Worm (Caenorhabditis elegans) whole organism, young adult: ENCODE data around the gene rad-54.L2.

Source experiments
- B0261.1 ChIP-seq: sonication (generic microtip); optimal IDR thresholded peaks from 2 replicates; lab custom pipeline; 2016; ENCODE audit warnings: mild to moderate bottlenecking, missing genetic modification characterization, moderate library complexity, missing compliant biosample characterization
- C06A6.2 ChIP-seq: fragments of 200-800 bp; sonication (Bioruptor generic); conservative IDR thresholded peaks from 2 replicates; pipeline ENCODE4 v1.3.6; 2022; ENCODE audit warnings: missing genetic modification characterization, missing compliant biosample characterization
- C17E4.6 ChIP-seq: fragments of 200-800 bp; sonication (Bioruptor generic); IDR thresholded peaks from 2 replicates; pipeline ENCODE4 v1.3.6; 2022; ENCODE audit warnings: missing genetic modification reagents, missing genetic modification characterization, missing compliant biosample characterization
- F37B4.10 ChIP-seq: fragments of 200-800 bp; sonication (Bioruptor generic); IDR thresholded peaks from 2 replicates; pipeline ENCODE4 v1.3.6; 2022; ENCODE audit warnings: missing genetic modification characterization, missing compliant biosample characterization
- F49E8.2 ChIP-seq: sonication (generic microtip); optimal IDR thresholded peaks from 3 replicates; lab custom pipeline; 2017; ENCODE audit warnings: missing genetic modification characterization, mild to moderate bottlenecking, missing compliant biosample characterization, antibody characterized with exemption, moderate library complexity; ENCODE audit not compliant: insufficient read depth
- K11D2.4 ChIP-seq: fragments of 200-800 bp; sonication (Bioruptor generic); IDR thresholded peaks from 2 replicates; pipeline ENCODE4 v1.3.6; 2022; ENCODE audit warnings: missing genetic modification reagents, missing genetic modification characterization, missing compliant biosample characterization
- K12H6.12 ChIP-seq: fragments of 200-800 bp; sonication (Bioruptor generic); optimal IDR thresholded peaks from 2 replicates; lab custom pipeline; 2018; ENCODE audit warnings: mild to moderate bottlenecking, missing genetic modification characterization, missing compliant biosample characterization
- T07F8.4 ChIP-seq: sonication (generic microtip); optimal IDR thresholded peaks from 2 replicates; lab custom pipeline; 2016; ENCODE audit warnings: mild to moderate bottlenecking, missing genetic modification characterization, moderate library complexity, missing compliant biosample characterization
- T26A5.8 ChIP-seq: sonication (generic microtip); optimal IDR thresholded peaks from 2 replicates; lab custom pipeline; 2016; ENCODE audit warnings: missing genetic modification characterization, missing compliant biosample characterization
- Y53G8AR.9 ChIP-seq: fragments of 200-800 bp; sonication (Bioruptor generic); conservative IDR thresholded peaks from 2 replicates; pipeline ENCODE4 v1.3.6; 2022; ENCODE audit warnings: missing genetic modification reagents, missing genetic modification characterization, missing compliant biosample characterization
- Y95B8A.8 ChIP-seq: fragments of 200-800 bp; sonication (Bioruptor generic); IDR thresholded peaks from 2 replicates; pipeline ENCODE4 v1.3.6; 2022; ENCODE audit warnings: missing genetic modification reagents, missing genetic modification characterization, missing compliant biosample characterization
- ZK185.1 ChIP-seq: sonication (generic microtip); optimal IDR thresholded peaks from 2 replicates; lab custom pipeline; 2016; ENCODE audit warnings: mild to moderate bottlenecking, missing genetic modification characterization, missing compliant biosample characterization; ENCODE audit not compliant: poor library complexity, severe bottlenecking
- athp-1 ChIP-seq: sonication (generic microtip); optimal IDR thresholded peaks from 2 replicates; lab custom pipeline; 2017; ENCODE audit warnings: mild to moderate bottlenecking, missing genetic modification characterization, missing compliant biosample characterization
- attf-5 ChIP-seq: fragments of 200-800 bp; sonication (Bioruptor generic); optimal IDR thresholded peaks from 2 replicates; lab custom pipeline; 2018; ENCODE audit warnings: mild to moderate bottlenecking, missing genetic modification characterization, missing compliant biosample characterization
- cebp-1 ChIP-seq, 2 experiments: fragments of 200-800 bp in 1 of 2; sonication (Bioruptor generic) in 1 of 2; sonication (generic microtip) in 1 of 2; IDR thresholded peaks in 1 of 2; optimal IDR thresholded peaks in 1 of 2; 2 replicates each; pipeline versions ENCODE4 v1.3.6 to Lab custom; 2017 to 2022; ENCODE audit warnings: missing compliant biosample characterization in 2 of 2, missing genetic modification characterization in 2 of 2, mild to moderate bottlenecking in 1 of 2, missing genetic modification reagents in 1 of 2, moderate library complexity in 1 of 2
- ceh-40 ChIP-seq: fragments of 200-800 bp; sonication (Bioruptor generic); IDR thresholded peaks from 2 replicates; pipeline ENCODE4 v1.3.6; 2022; ENCODE audit warnings: missing genetic modification characterization, missing compliant biosample characterization
- ceh-58 ChIP-seq: fragments of 200-800 bp; sonication (Bioruptor generic); IDR thresholded peaks from 2 replicates; pipeline ENCODE4 v1.3.6; 2022; ENCODE audit warnings: missing genetic modification characterization, missing compliant biosample characterization
- ceh-91 ChIP-seq: fragments of 200-800 bp; sonication (Bioruptor generic); IDR thresholded peaks from 2 replicates; pipeline ENCODE4 v1.3.6; 2022; ENCODE audit warnings: missing genetic modification reagents, missing genetic modification characterization, missing compliant biosample characterization
- chd-7 ChIP-seq: sonication (generic microtip); optimal IDR thresholded peaks from 2 replicates; lab custom pipeline; 2016; ENCODE audit warnings: mild to moderate bottlenecking, missing genetic modification characterization, moderate library complexity, missing compliant biosample characterization
- dox-1 ChIP-seq: fragments of 200-800 bp; sonication (Bioruptor generic); IDR thresholded peaks from 2 replicates; pipeline ENCODE4 v1.3.6; 2022; ENCODE audit warnings: missing genetic modification reagents, missing genetic modification characterization, missing compliant biosample characterization
- dpff-1 ChIP-seq: sonication (generic microtip); optimal IDR thresholded peaks from 2 replicates; lab custom pipeline; 2017; ENCODE audit warnings: mild to moderate bottlenecking, missing genetic modification characterization, missing compliant biosample characterization
- egl-44 ChIP-seq: fragments of 200-800 bp; sonication (Bioruptor generic); IDR thresholded peaks from 2 replicates; pipeline ENCODE4 v1.3.6; 2022; ENCODE audit warnings: missing genetic modification reagents, missing genetic modification characterization, missing compliant biosample characterization
- ets-4 ChIP-seq: fragments of 200-800 bp; sonication (Bioruptor generic); optimal IDR thresholded peaks from 2 replicates; lab custom pipeline; 2018; ENCODE audit warnings: mild to moderate bottlenecking, missing genetic modification characterization, missing compliant biosample characterization
- him-1 ChIP-seq: sonication (generic microtip); optimal IDR thresholded peaks from 2 replicates; lab custom pipeline; 2016; ENCODE audit warnings: missing genotype, missing genetic modification reagents, missing genetic modification characterization, missing compliant biosample characterization
- hlh-12 ChIP-seq: sonication (generic microtip); optimal IDR thresholded peaks from 2 replicates; lab custom pipeline; 2016; ENCODE audit warnings: missing genetic modification characterization, missing compliant biosample characterization
- hmg-20 ChIP-seq: fragments of 200-800 bp; sonication (Bioruptor generic); IDR thresholded peaks from 2 replicates; pipeline ENCODE4 v1.3.6; 2022; ENCODE audit warnings: missing genetic modification reagents, missing genetic modification characterization, missing compliant biosample characterization
- hsf-1 ChIP-seq: fragments of 200-800 bp; sonication (Bioruptor generic); IDR thresholded peaks from 2 replicates; pipeline ENCODE4 v1.3.6; 2022; ENCODE audit warnings: missing genetic modification reagents, missing genetic modification characterization, missing compliant biosample characterization
- let-607 ChIP-seq, 2 experiments: fragments of 200-800 bp in 1 of 2; sonication (Bioruptor generic) in 1 of 2; sonication (generic microtip) in 1 of 2; optimal IDR thresholded peaks; 2 replicates each; lab custom pipeline; 2016 to 2018; ENCODE audit warnings: mild to moderate bottlenecking in 2 of 2, missing compliant biosample characterization in 2 of 2, missing genetic modification characterization in 2 of 2, moderate library complexity in 2 of 2, missing genotype in 1 of 2
- lin-35 ChIP-seq, 3 experiments: fragments of 150-350 bp in 2 of 3; sonication (generic microtip) in 1 of 3; optimal IDR thresholded peaks; 2 replicates each; lab custom pipeline; 2014 to 2018; ENCODE audit warnings: missing biosample characterization in 3 of 3, missing genetic modification characterization in 3 of 3, missing genetic modification reagents in 3 of 3
- lin-40 ChIP-seq: sonication (generic microtip); optimal IDR thresholded peaks from 2 replicates; lab custom pipeline; 2016; ENCODE audit warnings: missing genetic modification characterization, mild to moderate bottlenecking, missing compliant biosample characterization, missing genotype, missing genetic modification reagents
- lin-54 ChIP-seq: fragments of 200-800 bp; sonication (Bioruptor generic); optimal IDR thresholded peaks from 2 replicates; lab custom pipeline; 2018; ENCODE audit warnings: mild to moderate bottlenecking, missing genetic modification characterization, missing compliant biosample characterization
- lsy-27 ChIP-seq: sonication (generic microtip); optimal IDR thresholded peaks from 2 replicates; lab custom pipeline; 2017; ENCODE audit warnings: missing genetic modification characterization, mild to moderate bottlenecking, missing compliant biosample characterization, antibody characterized with exemption, missing genotype, borderline replicate concordance; ENCODE audit not compliant: insufficient read depth
- madf-3 ChIP-seq: fragments of 200-800 bp; sonication (Bioruptor generic); IDR thresholded peaks from 2 replicates; pipeline ENCODE4 v1.3.6; 2022; ENCODE audit warnings: missing genetic modification reagents, missing genetic modification characterization, missing compliant biosample characterization
- nfyb-1 ChIP-seq: fragments of 200-800 bp; sonication (Bioruptor generic); IDR thresholded peaks from 2 replicates; pipeline ENCODE4 v1.3.6; 2022; ENCODE audit warnings: missing genetic modification reagents, missing genetic modification characterization, missing compliant biosample characterization
- nhr-179 ChIP-seq: sonication (generic microtip); optimal IDR thresholded peaks from 2 replicates; lab custom pipeline; 2016; ENCODE audit warnings: mild to moderate bottlenecking, missing genetic modification characterization, missing compliant biosample characterization
- pbrm-1 ChIP-seq: fragments of 200-800 bp; sonication (Bioruptor generic); IDR thresholded peaks from 2 replicates; pipeline ENCODE4 v1.3.6; 2022; ENCODE audit warnings: missing genetic modification reagents, missing genetic modification characterization, missing compliant biosample characterization
- pha-4 ChIP-seq: fragments of 150-350 bp; sonication (generic microtip); optimal IDR thresholded peaks from 2 replicates; lab custom pipeline; 2014; ENCODE audit warnings: missing biosample characterization, missing genetic modification reagents, missing genetic modification characterization
- repo-1 ChIP-seq: sonication (generic microtip); optimal IDR thresholded peaks from 2 replicates; lab custom pipeline; 2017; ENCODE audit warnings: mild to moderate bottlenecking, missing genetic modification characterization, missing compliant biosample characterization
- rpc-1 ChIP-seq, 2 experiments: fragments of 150-350 bp in 1 of 2; sonication (generic microtip) in 1 of 2; optimal IDR thresholded peaks; 2 replicates each; lab custom pipeline; 2014 to 2018; ENCODE audit warnings: missing biosample characterization in 1 of 2, missing genetic modification characterization in 1 of 2, missing genetic modification reagents in 1 of 2, missing genotype in 1 of 2
- snpc-1.1 ChIP-seq: sonication (generic microtip); optimal IDR thresholded peaks from 2 replicates; lab custom pipeline; 2017; ENCODE audit warnings: missing genetic modification characterization, mild to moderate bottlenecking, missing compliant biosample characterization, antibody characterized with exemption, moderate library complexity, missing genotype, missing genetic modification reagents; ENCODE audit not compliant: insufficient read depth
- somi-1 ChIP-seq: fragments of 200-800 bp; sonication (Bioruptor generic); optimal IDR thresholded peaks from 2 replicates; lab custom pipeline; 2018; ENCODE audit warnings: mild to moderate bottlenecking, missing genetic modification characterization, missing compliant biosample characterization
- unc-62 ChIP-seq: fragments of 150-350 bp; optimal IDR thresholded peaks from 2 replicates; lab custom pipeline; 2014; ENCODE audit warnings: missing biosample characterization, missing genetic modification reagents, missing genetic modification characterization
- ztf-26 ChIP-seq: sonication (generic microtip); optimal IDR thresholded peaks from 2 replicates; lab custom pipeline; 2017; ENCODE audit warnings: missing genetic modification characterization, missing compliant biosample characterization
- ztf-28 ChIP-seq: fragments of 200-800 bp; sonication (Bioruptor generic); IDR thresholded peaks from 2 replicates; pipeline ENCODE4 v1.3.6; 2022; ENCODE audit warnings: missing genetic modification reagents, missing genetic modification characterization, missing compliant biosample characterization

rad-54.L2 gene

ce11 chrIV:8949078-8950039, 55.5 kb downstream of the rad-54.L2 start (continued):
- TF ChIP-seq ceh-91 (GFP tag; lab: Robert Waterston, UW) = no peak
- no peak for TF ChIP-seq hlh-12 (tag; lab: Kevin White, UChicago)
- no peak for TF ChIP-seq K12H6.12 (tag; lab: Kevin White, UChicago)
- no peak for TF ChIP-seq athp-1
- no peak for TF ChIP-seq T07F8.4 (tag; lab: Kevin White, UChicago)
- peak; percentile 67 for TF ChIP-seq C06A6.2 (GFP tag; lab: Robert Waterston, UW)
- TF ChIP-seq hsf-1 = no peak
- no peak for TF ChIP-seq dox-1
- TF ChIP-seq ets-4 (GFP tag; lab: Kevin White, UChicago) = no peak
- peak; percentile 68 for TF ChIP-seq K11D2.4 (GFP tag; lab: Robert Waterston, UW)
- no peak for TF ChIP-seq ztf-28 (GFP tag; lab: Robert Waterston, UW)
- TF ChIP-seq nfyb-1 (GFP tag; lab: Robert Waterston, UW) = no peak
- no peak for TF ChIP-seq lin-35 (GFP tag; optimal IDR thresholded peaks at IDR 0.05; lab: Kevin White, UChicago)
- TF ChIP-seq pha-4 (tag; lab: Kevin White, UChicago) = no peak
- TF ChIP-seq ztf-26 (tag; lab: Kevin White, UChicago) = peak; percentile 86
- TF ChIP-seq lsy-27 = no peak
- TF ChIP-seq C17E4.6 (GFP tag; lab: Robert Waterston, UW) = no peak
- no peak for TF ChIP-seq hmg-20 (GFP tag; lab: Robert Waterston, UW)
- no peak for TF ChIP-seq egl-44 (GFP tag; lab: Robert Waterston, UW)
- no peak for TF ChIP-seq unc-62 (GFP tag; lab: Kevin White, UChicago)
- no peak for TF ChIP-seq snpc-1.1 (tag; lab: Kevin White, UChicago)
- TF ChIP-seq Y53G8AR.9 (GFP tag; lab: Robert Waterston, UW) = 0 out of 2 replicates have a peak, but pooled peaks have one; percentile 65
- TF ChIP-seq cebp-1 (GFP tag; IDR thresholded peaks at IDR 0.05; lab: Robert Waterston, UW) = 0 out of 2 replicates have a peak, but pooled peaks have one; percentile 29
- peak; percentile 82 for TF ChIP-seq cebp-1 (tag; optimal IDR thresholded peaks at IDR 0.05; lab: Kevin White, UChicago)
- peak; percentile 95 for TF ChIP-seq somi-1 (GFP tag; lab: Kevin White, UChicago)
- no peak for TF ChIP-seq nhr-179 (tag; lab: Kevin White, UChicago)
- TF ChIP-seq lin-54 (GFP tag; lab: Kevin White, UChicago) = no peak
- no peak for TF ChIP-seq madf-3 (GFP tag; lab: Robert Waterston, UW)
- TF ChIP-seq dpff-1 (tag; lab: Kevin White, UChicago) = no peak
- no peak for TF ChIP-seq T26A5.8 (tag; lab: Kevin White, UChicago)
- no peak for TF ChIP-seq F37B4.10 (GFP tag; lab: Robert Waterston, UW)
- TF ChIP-seq ZK185.1 = no peak
- TF ChIP-seq him-1 (tag; lab: Kevin White, UChicago) = no peak
- TF ChIP-seq rpc-1 (optimal IDR thresholded peaks at IDR 0.05; lab: Kevin White, UChicago) = no peak
- no peak for TF ChIP-seq rpc-1 (tag; optimal IDR thresholded peaks at IDR 0.05; lab: Kevin White, UChicago)
- no peak for TF ChIP-seq B0261.1
- no peak for TF ChIP-seq F49E8.2 (tag; lab: Kevin White, UChicago)
- TF ChIP-seq chd-7 = peak; percentile 78
- no peak for TF ChIP-seq ceh-58 (GFP tag; lab: Robert Waterston, UW)
- peak; percentile 62 for TF ChIP-seq attf-5 (GFP tag; lab: Kevin White, UChicago)
- TF ChIP-seq ceh-40 = no peak
- no peak for TF ChIP-seq pbrm-1 (GFP tag; lab: Robert Waterston, UW)
- TF ChIP-seq repo-1 (tag; lab: Kevin White, UChicago) = no peak
- TF ChIP-seq let-607 (tag; optimal IDR thresholded peaks at IDR 0.05; lab: Kevin White, UChicago) = peak in 1 of 2 experiments; percentile 68
- TF ChIP-seq Y95B8A.8 (GFP tag; lab: Robert Waterston, UW) = no peak
- peak; percentile 94 for TF ChIP-seq lin-40
